Worm (Caenorhabditis elegans) whole organism, mixed stage, embryonic: ENCODE data around the gene Y53G8B.2.

Experiments used
- elt-3 ChIP-seq: fragments of 150-350 bp; optimal IDR thresholded peaks from 2 replicates; lab custom pipeline; 2014; ENCODE audit warnings: missing biosample characterization, missing genetic modification characterization
- unc-120 ChIP-seq: sonication (generic microtip); optimal IDR thresholded peaks from 2 replicates; lab custom pipeline; 2017; ENCODE audit warnings: missing genetic modification characterization, missing compliant biosample characterization; ENCODE audit not compliant: poor library complexity, severe bottlenecking
- unc-62 ChIP-seq: fragments of 150-350 bp; optimal IDR thresholded peaks from 2 replicates; lab custom pipeline; 2014; ENCODE audit warnings: missing biosample characterization, missing genetic modification reagents, missing genetic modification characterization

DNA sequence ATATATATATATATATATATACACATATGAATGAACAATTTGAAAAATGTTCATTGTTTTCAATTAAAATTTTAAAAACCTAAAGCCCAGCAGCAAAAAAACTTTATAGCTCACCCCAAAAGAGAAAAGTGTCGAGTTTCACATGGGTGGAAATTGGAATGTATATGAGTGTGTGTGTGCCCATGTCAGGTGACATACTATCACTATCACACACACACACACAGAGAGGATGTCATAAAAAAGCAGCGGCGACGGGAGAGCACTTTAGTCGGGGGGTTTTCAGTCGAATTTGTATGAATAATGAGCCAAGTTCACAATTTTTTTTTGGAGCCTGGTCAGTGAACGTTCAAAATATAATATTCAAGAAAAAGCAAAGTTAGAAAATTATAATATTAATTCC lies 16.2 kb upstream of the Y53G8B.2 start:
- no peak for TF ChIP-seq unc-62 (GFP tag; lab: Kevin White, UChicago)
- no peak for TF ChIP-seq unc-120 (tag; lab: Kevin White, UChicago)
- TF ChIP-seq elt-3, result no peak
